Fruit fly (Drosophila melanogaster): ENCODE results near the gene rtet.

DNA sequence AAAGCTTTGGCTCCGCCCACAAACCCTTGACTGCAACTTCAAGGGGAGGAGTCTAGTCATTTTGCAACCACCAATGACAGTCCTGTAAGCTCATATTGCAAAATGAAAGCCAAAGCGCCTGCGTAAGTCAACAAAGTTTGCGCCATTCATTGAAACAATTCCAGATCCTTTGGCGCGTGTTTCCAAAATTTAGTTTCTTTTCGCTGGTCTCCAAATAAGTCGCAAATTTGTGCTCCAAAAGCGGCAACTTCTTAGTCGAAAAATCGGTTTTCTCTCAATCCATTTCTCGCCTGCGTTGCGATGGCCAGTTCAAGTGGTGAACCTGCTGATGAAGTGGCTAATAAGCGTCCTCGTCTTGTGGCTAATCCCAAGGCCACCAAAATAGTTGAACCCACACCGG lies 34.5 kb upstream of the rtet start, which contains the start of gene dmrt93B:
- no peak for TF ChIP-seq kay (GFP tag; optimal IDR thresholded peaks at IDR 0.05)
- TF ChIP-seq sqz (GFP tag; optimal IDR thresholded peaks at IDR 0.05): no peak
- TF ChIP-seq H2.0 (GFP tag; IDR thresholded peaks at IDR 0.05): no peak
- no peak for TF ChIP-seq tll (GFP tag; optimal IDR thresholded peaks at IDR 0.05)
- TF ChIP-seq CG6765 (GFP tag; optimal IDR thresholded peaks at IDR 0.05): no peak
- no peak for TF ChIP-seq Bdp1 (GFP tag; optimal IDR thresholded peaks at IDR 0.05)
- no peak for TF ChIP-seq CG17359 (tag; optimal IDR thresholded peaks at IDR 0.05)
- TF ChIP-seq Fer3 (tag; optimal IDR thresholded peaks at IDR 0.05): no peak
- TF ChIP-seq CG5180 (GFP tag; optimal IDR thresholded peaks at IDR 0.05): no peak
